Worm (Caenorhabditis elegans) whole organism, L1 larva: ENCODE data around the gene R09H10.6.

Source experiments
- mdl-1 ChIP-seq, 2 experiments: fragments of 150-350 bp; optimal IDR thresholded peaks; 2 replicates each; lab custom pipeline; 2014 to 2017; ENCODE audit warnings: missing biosample characterization in 2 of 2, missing genetic modification characterization in 2 of 2, inconsistent platforms in 1 of 2
- nhr-12 ChIP-seq: sonication (generic microtip); optimal IDR thresholded peaks from 2 replicates; lab custom pipeline; 2017; ENCODE audit warnings: missing biosample characterization, missing genetic modification characterization
- pag-3 ChIP-seq: sonication (generic microtip); optimal IDR thresholded peaks from 2 replicates; lab custom pipeline; 2017; ENCODE audit warnings: missing genetic modification characterization, mild to moderate bottlenecking, missing compliant biosample characterization, antibody characterized with exemption, borderline replicate concordance; ENCODE audit not compliant: insufficient read depth
- unc-62 ChIP-seq: fragments of 150-350 bp; optimal IDR thresholded peaks from 2 replicates; lab custom pipeline; 2014; ENCODE audit warnings: missing biosample characterization, missing genetic modification reagents, missing genetic modification characterization
- xbp-1 ChIP-seq: sonication (generic microtip); optimal IDR thresholded peaks from 2 replicates; lab custom pipeline; 2016; ENCODE audit warnings: missing genetic modification characterization, missing compliant biosample characterization

DNA sequence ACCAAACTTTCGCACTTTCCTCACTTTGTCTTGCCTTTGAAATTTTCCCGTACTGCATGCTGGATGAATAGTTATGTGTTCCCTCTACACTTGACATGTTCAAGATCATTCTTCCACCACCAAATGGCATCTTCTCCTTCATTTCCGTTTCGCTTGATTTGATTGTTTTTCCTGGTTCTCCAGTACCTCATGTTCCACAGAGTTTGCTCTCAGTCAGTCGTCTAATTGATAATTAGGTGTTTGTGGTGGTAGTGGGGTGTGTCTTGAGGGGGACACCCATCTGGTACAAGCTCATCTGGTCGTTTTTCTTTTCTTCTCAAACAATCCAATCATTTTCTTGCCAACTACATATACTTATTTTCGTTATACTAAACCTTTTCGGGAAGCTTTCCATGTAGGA lies 37.4 kb upstream of the R09H10.6 start:
- TF ChIP-seq xbp-1 (tag; lab: Kevin White, UChicago) (no peak), unc-62 (GFP tag; lab: Kevin White, UChicago) (no peak), nhr-12 (tag; lab: Kevin White, UChicago) (no peak), mdl-1 (tag; optimal IDR thresholded peaks at IDR 0.05; lab: Kevin White, UChicago) (no peak), pag-3 (tag; lab: Kevin White, UChicago) (no peak)
